Fruit fly (Drosophila melanogaster) S2 (cell line): Measurements from ENCODE around the gene CBP.

Experiments
- CG8478 ChIP-seq: fragments of >200 bp; optimal IDR thresholded peaks from 2 replicates; lab custom pipeline; 2018
- CTCF ChIP-seq, 2 experiments: fragments of >200 bp; optimal IDR thresholded peaks; 2 replicates each; lab custom pipeline; 2018

DNA sequence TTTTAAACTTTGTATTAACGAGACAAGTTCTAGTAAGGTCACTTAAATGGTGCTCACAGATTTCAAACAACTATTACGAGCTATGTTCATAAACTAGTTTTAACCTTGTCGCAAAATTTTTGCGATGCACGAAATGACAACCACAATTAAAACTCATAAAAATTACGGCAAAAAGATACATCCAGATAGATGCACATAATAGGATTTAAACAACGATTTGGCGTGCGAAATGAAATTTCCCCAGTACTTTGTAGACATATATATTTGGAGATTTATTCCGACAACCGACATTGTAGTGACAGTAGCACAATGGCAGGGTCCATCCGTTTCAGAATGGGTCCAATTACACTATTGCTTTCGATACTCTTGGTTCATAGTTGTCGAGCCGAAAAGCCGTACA, 40.7 kb downstream of the CBP start, which contains the start of gene CheA7a:
- TF ChIP-seq CG8478 (lab: Kevin White, UChicago) (no peak), CTCF (optimal IDR thresholded peaks at IDR 0.05; lab: Kevin White, UChicago) (no peak)
